Worm (Caenorhabditis elegans) whole organism, young adult: ENCODE measurements around the gene srsx-16.

Source experiments
- D2030.7 ChIP-seq: fragments of 200-800 bp; sonication (Bioruptor generic); IDR thresholded peaks from 2 replicates; pipeline ENCODE4 v1.3.6; 2022; ENCODE audit warnings: missing genetic modification reagents, missing genetic modification characterization, missing compliant biosample characterization
- F10E7.11 ChIP-seq: sonication (generic microtip); optimal IDR thresholded peaks from 2 replicates; lab custom pipeline; 2017; ENCODE audit warnings: mild to moderate bottlenecking, missing genetic modification characterization, moderate library complexity, missing compliant biosample characterization
- F23B12.7 ChIP-seq: sonication (generic microtip); optimal IDR thresholded peaks from 2 replicates; lab custom pipeline; 2017; ENCODE audit warnings: missing genetic modification characterization, mild to moderate bottlenecking, missing compliant biosample characterization, antibody characterized with exemption, moderate library complexity; ENCODE audit not compliant: insufficient read depth
- F33H1.4 ChIP-seq: fragments of 200-800 bp; sonication (Bioruptor generic); IDR thresholded peaks from 2 replicates; pipeline ENCODE4 v1.3.6; 2022; ENCODE audit warnings: missing genetic modification reagents, missing genetic modification characterization, missing compliant biosample characterization
- F37B4.10 ChIP-seq: fragments of 200-800 bp; sonication (Bioruptor generic); IDR thresholded peaks from 2 replicates; pipeline ENCODE4 v1.3.6; 2022; ENCODE audit warnings: missing genetic modification characterization, missing compliant biosample characterization
- F39B2.1 ChIP-seq: fragments of 200-800 bp; sonication (Bioruptor generic); IDR thresholded peaks from 2 replicates; pipeline ENCODE4 v1.3.6; 2022; ENCODE audit warnings: missing genetic modification reagents, missing genetic modification characterization, missing compliant biosample characterization
- F57A8.1 ChIP-seq: fragments of 200-800 bp; sonication (Bioruptor generic); optimal IDR thresholded peaks from 2 replicates; lab custom pipeline; 2018; ENCODE audit warnings: mild to moderate bottlenecking, missing genetic modification characterization, moderate library complexity, missing compliant biosample characterization
- Y67H2A.10 ChIP-seq: fragments of 200-800 bp; sonication (Bioruptor generic); conservative IDR thresholded peaks from 2 replicates; pipeline ENCODE4 v1.3.6; 2022; ENCODE audit warnings: missing genetic modification reagents, missing genetic modification characterization, missing compliant biosample characterization
- Y95B8A.8 ChIP-seq: fragments of 200-800 bp; sonication (Bioruptor generic); IDR thresholded peaks from 2 replicates; pipeline ENCODE4 v1.3.6; 2022; ENCODE audit warnings: missing genetic modification reagents, missing genetic modification characterization, missing compliant biosample characterization
- aptf-2 ChIP-seq: fragments of 200-800 bp; sonication (Bioruptor generic); conservative IDR thresholded peaks from 2 replicates; pipeline ENCODE4 v1.3.6; 2022; ENCODE audit warnings: missing genetic modification reagents, missing genetic modification characterization, missing compliant biosample characterization
- aptf-3 ChIP-seq: fragments of 200-800 bp; sonication (Bioruptor generic); IDR thresholded peaks from 2 replicates; pipeline ENCODE4 v1.3.6; 2022; ENCODE audit warnings: missing genetic modification characterization, missing compliant biosample characterization
- attf-3 ChIP-seq: fragments of 200-800 bp; sonication (Bioruptor generic); conservative IDR thresholded peaks from 2 replicates; pipeline ENCODE4 v1.3.6; 2022; ENCODE audit warnings: missing genetic modification reagents, missing genetic modification characterization, missing compliant biosample characterization
- attf-6 ChIP-seq: fragments of 200-800 bp; sonication (Bioruptor generic); IDR thresholded peaks from 2 replicates; pipeline ENCODE4 v1.3.6; 2022; ENCODE audit warnings: missing genetic modification reagents, missing genetic modification characterization, missing compliant biosample characterization
- bed-1 ChIP-seq: fragments of 200-800 bp; sonication (Bioruptor generic); IDR thresholded peaks from 2 replicates; pipeline ENCODE4 v1.3.6; 2022; ENCODE audit warnings: missing genetic modification reagents, missing genetic modification characterization, missing compliant biosample characterization
- bed-2 ChIP-seq: fragments of 200-800 bp; sonication (Bioruptor generic); IDR thresholded peaks from 2 replicates; pipeline ENCODE4 v1.3.6; 2022; ENCODE audit warnings: missing genetic modification reagents, missing genetic modification characterization, missing compliant biosample characterization
- ccch-3 ChIP-seq: fragments of 200-800 bp; sonication (Bioruptor generic); optimal IDR thresholded peaks from 2 replicates; lab custom pipeline; 2018; ENCODE audit warnings: mild to moderate bottlenecking, missing genetic modification characterization, missing compliant biosample characterization
- cebp-1 ChIP-seq, 2 experiments: fragments of 200-800 bp in 1 of 2; sonication (Bioruptor generic) in 1 of 2; sonication (generic microtip) in 1 of 2; IDR thresholded peaks in 1 of 2; optimal IDR thresholded peaks in 1 of 2; 2 replicates each; pipeline versions ENCODE4 v1.3.6 to Lab custom; 2017 to 2022; ENCODE audit warnings: missing compliant biosample characterization in 2 of 2, missing genetic modification characterization in 2 of 2, mild to moderate bottlenecking in 1 of 2, missing genetic modification reagents in 1 of 2, moderate library complexity in 1 of 2
- die-1 ChIP-seq: sonication (generic microtip); optimal IDR thresholded peaks from 2 replicates; lab custom pipeline; 2016; ENCODE audit warnings: missing genotype, mild to moderate bottlenecking, missing genetic modification characterization, missing compliant biosample characterization
- dox-1 ChIP-seq: fragments of 200-800 bp; sonication (Bioruptor generic); IDR thresholded peaks from 2 replicates; pipeline ENCODE4 v1.3.6; 2022; ENCODE audit warnings: missing genetic modification reagents, missing genetic modification characterization, missing compliant biosample characterization
- dpl-1 ChIP-seq: fragments of 150-350 bp; optimal IDR thresholded peaks from 2 replicates; lab custom pipeline; 2014; ENCODE audit warnings: missing biosample characterization, missing genetic modification reagents, missing genetic modification characterization
- gei-17 ChIP-seq: fragments of 200-800 bp; sonication (Bioruptor generic); optimal IDR thresholded peaks from 2 replicates; lab custom pipeline; 2018; ENCODE audit warnings: mild to moderate bottlenecking, missing genetic modification characterization, missing compliant biosample characterization
- him-1 ChIP-seq: sonication (generic microtip); optimal IDR thresholded peaks from 2 replicates; lab custom pipeline; 2016; ENCODE audit warnings: missing genotype, missing genetic modification reagents, missing genetic modification characterization, missing compliant biosample characterization
- hmg-1.2 ChIP-seq: fragments of 200-800 bp; sonication (Bioruptor generic); IDR thresholded peaks from 2 replicates; pipeline ENCODE4 v1.3.6; 2022; ENCODE audit warnings: missing genetic modification reagents, missing genetic modification characterization, missing compliant biosample characterization
- hmg-20 ChIP-seq: fragments of 200-800 bp; sonication (Bioruptor generic); IDR thresholded peaks from 2 replicates; pipeline ENCODE4 v1.3.6; 2022; ENCODE audit warnings: missing genetic modification reagents, missing genetic modification characterization, missing compliant biosample characterization
- hrde-1 ChIP-seq: sonication (generic microtip); optimal IDR thresholded peaks from 2 replicates; lab custom pipeline; 2016; ENCODE audit warnings: missing genetic modification characterization, mild to moderate bottlenecking, missing compliant biosample characterization, moderate library complexity, missing genotype, missing genetic modification reagents, borderline replicate concordance
- lag-1 ChIP-seq: fragments of 200-800 bp; sonication (Bioruptor generic); IDR thresholded peaks from 2 replicates; pipeline ENCODE4 v1.3.6; 2022; ENCODE audit warnings: missing genetic modification reagents, missing genetic modification characterization, missing compliant biosample characterization
- let-607 ChIP-seq, 2 experiments: fragments of 200-800 bp in 1 of 2; sonication (Bioruptor generic) in 1 of 2; sonication (generic microtip) in 1 of 2; optimal IDR thresholded peaks; 2 replicates each; lab custom pipeline; 2016 to 2018; ENCODE audit warnings: mild to moderate bottlenecking in 2 of 2, missing compliant biosample characterization in 2 of 2, missing genetic modification characterization in 2 of 2, moderate library complexity in 2 of 2, missing genotype in 1 of 2
- lin-26 ChIP-seq: fragments of 200-800 bp; sonication (Bioruptor generic); IDR thresholded peaks from 2 replicates; pipeline ENCODE4 v1.3.6; 2022; ENCODE audit warnings: missing genetic modification reagents, missing genetic modification characterization, missing compliant biosample characterization
- lin-40 ChIP-seq: sonication (generic microtip); optimal IDR thresholded peaks from 2 replicates; lab custom pipeline; 2016; ENCODE audit warnings: missing genetic modification characterization, mild to moderate bottlenecking, missing compliant biosample characterization, missing genotype, missing genetic modification reagents
- lir-1 ChIP-seq: fragments of 200-800 bp; sonication (Bioruptor generic); conservative IDR thresholded peaks from 2 replicates; pipeline ENCODE4 v1.3.6; 2022; ENCODE audit warnings: missing genetic modification reagents, missing genetic modification characterization, missing compliant biosample characterization
- lsl-1 ChIP-seq: fragments of 200-800 bp; sonication (Bioruptor generic); optimal IDR thresholded peaks from 2 replicates; lab custom pipeline; 2018; ENCODE audit warnings: mild to moderate bottlenecking, missing genetic modification characterization, moderate library complexity, missing compliant biosample characterization
- lsy-27 ChIP-seq: sonication (generic microtip); optimal IDR thresholded peaks from 2 replicates; lab custom pipeline; 2017; ENCODE audit warnings: missing genetic modification characterization, mild to moderate bottlenecking, missing compliant biosample characterization, antibody characterized with exemption, missing genotype, borderline replicate concordance; ENCODE audit not compliant: insufficient read depth
- madf-10 ChIP-seq: sonication (generic microtip); optimal IDR thresholded peaks from 2 replicates; lab custom pipeline; 2016; ENCODE audit warnings: mild to moderate bottlenecking, missing genetic modification characterization, missing compliant biosample characterization
- madf-3 ChIP-seq: fragments of 200-800 bp; sonication (Bioruptor generic); IDR thresholded peaks from 2 replicates; pipeline ENCODE4 v1.3.6; 2022; ENCODE audit warnings: missing genetic modification reagents, missing genetic modification characterization, missing compliant biosample characterization
- nhr-27 ChIP-seq: fragments of 200-800 bp; sonication (Bioruptor generic); optimal IDR thresholded peaks from 2 replicates; lab custom pipeline; 2018; ENCODE audit warnings: mild to moderate bottlenecking, missing genetic modification characterization, moderate library complexity, missing compliant biosample characterization
- pha-4 ChIP-seq: fragments of 150-350 bp; sonication (generic microtip); optimal IDR thresholded peaks from 2 replicates; lab custom pipeline; 2014; ENCODE audit warnings: missing biosample characterization, missing genetic modification reagents, missing genetic modification characterization
- rcor-1 ChIP-seq: fragments of 200-800 bp; sonication (Bioruptor generic); IDR thresholded peaks from 2 replicates; pipeline ENCODE4 v1.3.6; 2022; ENCODE audit warnings: missing genetic modification reagents, missing genetic modification characterization, missing compliant biosample characterization
- sdz-38 ChIP-seq: sonication (generic microtip); optimal IDR thresholded peaks from 2 replicates; lab custom pipeline; 2016; ENCODE audit warnings: missing genotype, missing genetic modification characterization, missing compliant biosample characterization
- sea-2 ChIP-seq: fragments of 200-800 bp; sonication (Bioruptor generic); IDR thresholded peaks from 2 replicates; pipeline ENCODE4 v1.3.6; 2022; ENCODE audit warnings: missing genetic modification characterization, missing compliant biosample characterization
- snpc-1.1 ChIP-seq: sonication (generic microtip); optimal IDR thresholded peaks from 2 replicates; lab custom pipeline; 2017; ENCODE audit warnings: missing genetic modification characterization, mild to moderate bottlenecking, missing compliant biosample characterization, antibody characterized with exemption, moderate library complexity, missing genotype, missing genetic modification reagents; ENCODE audit not compliant: insufficient read depth
- snpc-3.4 ChIP-seq: sonication (generic microtip); optimal IDR thresholded peaks from 2 replicates; lab custom pipeline; 2017; ENCODE audit warnings: missing genetic modification characterization, mild to moderate bottlenecking, missing compliant biosample characterization, antibody characterized with exemption, moderate library complexity, missing genotype, missing genetic modification reagents
- somi-1 ChIP-seq: fragments of 200-800 bp; sonication (Bioruptor generic); optimal IDR thresholded peaks from 2 replicates; lab custom pipeline; 2018; ENCODE audit warnings: mild to moderate bottlenecking, missing genetic modification characterization, missing compliant biosample characterization
- tlf-1 ChIP-seq: fragments of 200-800 bp; sonication (Bioruptor generic); optimal IDR thresholded peaks from 2 replicates; lab custom pipeline; 2018; ENCODE audit warnings: mild to moderate bottlenecking, missing genetic modification characterization, missing compliant biosample characterization
- unc-130 ChIP-seq: sonication (generic microtip); optimal IDR thresholded peaks from 2 replicates; lab custom pipeline; 2016; ENCODE audit warnings: missing genetic modification reagents, missing genetic modification characterization, missing compliant biosample characterization
- unc-62 ChIP-seq: fragments of 150-350 bp; optimal IDR thresholded peaks from 2 replicates; lab custom pipeline; 2014; ENCODE audit warnings: missing biosample characterization, missing genetic modification reagents, missing genetic modification characterization
- ztf-3 ChIP-seq: fragments of 200-800 bp; sonication (Bioruptor generic); optimal IDR thresholded peaks from 2 replicates; lab custom pipeline; 2018; ENCODE audit warnings: mild to moderate bottlenecking, missing genetic modification characterization, missing compliant biosample characterization
- ztf-6 ChIP-seq: fragments of 200-800 bp; sonication (Bioruptor generic); IDR thresholded peaks from 2 replicates; pipeline ENCODE4 v1.3.6; 2022; ENCODE audit warnings: missing genetic modification reagents, missing genetic modification characterization, missing compliant biosample characterization

The srsx-16 gene

DNA sequence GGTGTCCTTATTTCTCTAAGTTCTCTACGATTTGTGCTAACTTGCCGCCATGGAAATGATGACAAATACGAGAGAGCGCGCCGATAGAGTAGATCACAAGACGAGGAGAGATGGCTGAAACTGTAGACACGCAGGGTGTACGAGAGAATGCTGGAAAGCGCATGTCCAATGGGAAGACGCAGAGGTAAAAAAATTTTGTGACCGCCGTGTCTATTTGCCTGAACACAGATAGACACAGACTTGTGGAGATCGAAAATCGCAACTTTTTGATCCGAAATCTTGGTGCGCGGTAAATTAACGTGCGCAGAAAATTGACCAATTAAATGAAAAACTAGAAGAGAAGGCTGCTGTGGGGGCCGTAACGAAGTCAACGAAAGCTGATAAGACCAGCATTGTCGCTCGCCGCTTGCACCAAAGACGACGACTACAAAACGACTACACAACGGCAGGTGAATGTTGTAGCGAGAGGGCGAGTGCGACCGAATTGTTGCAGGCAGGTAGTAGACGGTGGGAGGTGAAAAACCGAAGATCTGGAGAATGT lies 37.7 kb upstream of the srsx-16 start:
- TF ChIP-seq aptf-3 (GFP tag; lab: Robert Waterston, UW) (no peak), pha-4 (no peak), F33H1.4 (GFP tag; lab: Robert Waterston, UW) (no peak), ccch-3 (no peak), unc-130 (GFP tag; lab: Kevin White, UChicago) (no peak), tlf-1 (GFP tag; lab: Kevin White, UChicago) (no peak), D2030.7 (GFP tag; lab: Robert Waterston, UW) (no peak), madf-3 (GFP tag; lab: Robert Waterston, UW) (no peak), attf-6 (GFP tag; lab: Robert Waterston, UW) (no peak), cebp-1 (GFP tag; IDR thresholded peaks at IDR 0.05; lab: Robert Waterston, UW) (0 out of 2 replicates have a peak, but pooled peaks have one; percentile 48), cebp-1 (tag; optimal IDR thresholded peaks at IDR 0.05; lab: Kevin White, UChicago) (peak; percentile 72), attf-3 (GFP tag; lab: Robert Waterston, UW) (0 out of 2 replicates have a peak, but pooled peaks have one; percentile 22), dox-1 (GFP tag; lab: Robert Waterston, UW) (peak; percentile 66), nhr-27 (tag; lab: Kevin White, UChicago) (no peak), snpc-1.1 (tag; lab: Kevin White, UChicago) (no peak), lin-40 (tag; lab: Kevin White, UChicago) (peak; percentile 77), him-1 (tag; lab: Kevin White, UChicago) (no peak), F10E7.11 (tag; lab: Kevin White, UChicago) (no peak), lsl-1 (peak; percentile 39), F37B4.10 (GFP tag; lab: Robert Waterston, UW) (no peak), bed-1 (GFP tag; lab: Robert Waterston, UW) (no peak), sdz-38 (no peak), F39B2.1 (GFP tag; lab: Robert Waterston, UW) (no peak), die-1 (peak; percentile 59), ztf-6 (GFP tag; lab: Robert Waterston, UW) (no peak), unc-62 (GFP tag; lab: Kevin White, UChicago) (no peak), hmg-20 (no peak), somi-1 (GFP tag; lab: Kevin White, UChicago) (peak; percentile 56), rcor-1 (GFP tag; lab: Robert Waterston, UW) (no peak), dpl-1 (GFP tag; lab: Kevin White, UChicago) (peak; percentile 18), Y95B8A.8 (GFP tag; lab: Robert Waterston, UW) (no peak), lir-1 (no peak), lsy-27 (tag; lab: Kevin White, UChicago) (no peak), lag-1 (GFP tag; lab: Robert Waterston, UW) (no peak), aptf-2 (GFP tag; lab: Robert Waterston, UW) (no peak), madf-10 (peak; percentile 51), Y67H2A.10 (no peak), gei-17 (no peak), bed-2 (GFP tag; lab: Robert Waterston, UW) (no peak), F57A8.1 (no peak), lin-26 (GFP tag; lab: Robert Waterston, UW) (peak; percentile 44; the same call in 1 of the 2 replicates), snpc-3.4 (no peak), let-607 (tag; optimal IDR thresholded peaks at IDR 0.05; lab: Kevin White, UChicago) (no peak), hrde-1 (no peak), sea-2 (GFP tag; lab: Robert Waterston, UW) (no peak), F23B12.7 (no peak), hmg-1.2 (peak; percentile 90), ztf-3 (GFP tag; lab: Kevin White, UChicago) (no peak)
